Worm (Caenorhabditis elegans) whole organism, midembryonic: ENCODE results near the gene F19C7.3.

Source experiments
- cog-1 ChIP-seq: sonication (generic microtip); optimal IDR thresholded peaks from 2 replicates; lab custom pipeline; 2016; ENCODE audit warnings: missing genetic modification characterization, missing compliant biosample characterization
- flt-1 ChIP-seq: fragments of 200-800 bp; sonication (Bioruptor generic); IDR thresholded peaks from 2 replicates; pipeline ENCODE4 v1.3.6; 2022; ENCODE audit warnings: missing genetic modification characterization, missing compliant biosample characterization
- med-1 ChIP-seq: sonication (generic microtip); optimal IDR thresholded peaks from 2 replicates; lab custom pipeline; 2017; ENCODE audit warnings: missing genetic modification characterization, mild to moderate bottlenecking, missing compliant biosample characterization, antibody characterized with exemption, missing genetic modification reagents; ENCODE audit not compliant: insufficient read depth
- ztf-29 ChIP-seq: fragments of 200-800 bp; sonication (Bioruptor generic); IDR thresholded peaks from 2 replicates; pipeline ENCODE4 v1.3.6; 2022; ENCODE audit warnings: missing genetic modification reagents, missing genetic modification characterization, missing compliant biosample characterization

ce11 chrIV:4645243-4645642 is 48.3 kb downstream of the F19C7.3 start:
- TF ChIP-seq cog-1 (tag; lab: Kevin White, UChicago) (no peak), med-1 (GFP tag; lab: Kevin White, UChicago) (no peak), ztf-29 (GFP tag; lab: Robert Waterston, UW) (no peak), flt-1 (GFP tag; lab: Robert Waterston, UW) (no peak)
